Fruit fly (Drosophila melanogaster): ENCODE results near the gene crb.

dm6 chr3R:24272775-24273290 lies 22.0 kb upstream of the crb start, which contains the start of gene Orct2:
- TF ChIP-seq Sin3A (optimal IDR thresholded peaks at IDR 0.05) (no peak), h (optimal IDR thresholded peaks at IDR 0.05) (no peak), insv (optimal IDR thresholded peaks at IDR 0.05) (no peak), Myc (optimal IDR thresholded peaks at IDR 0.05) (no peak), psq (optimal IDR thresholded peaks at IDR 0.05) (no peak), ttk (optimal IDR thresholded peaks at IDR 0.05) (no peak)

Measured in Kc167 (cell line).